Worm (Caenorhabditis elegans) whole organism, young adult: ENCODE results near the gene odd-1.

Source experiments
- F57C9.4 ChIP-seq: sonication (generic microtip); optimal IDR thresholded peaks from 2 replicates; lab custom pipeline; 2017; ENCODE audit warnings: mild to moderate bottlenecking, missing genetic modification characterization, missing compliant biosample characterization
- somi-1 ChIP-seq: fragments of 200-800 bp; sonication (Bioruptor generic); optimal IDR thresholded peaks from 2 replicates; lab custom pipeline; 2018; ENCODE audit warnings: mild to moderate bottlenecking, missing genetic modification characterization, missing compliant biosample characterization
- ztf-18 ChIP-seq: sonication (generic microtip); optimal IDR thresholded peaks from 2 replicates; lab custom pipeline; 2016; ENCODE audit warnings: missing genotype, mild to moderate bottlenecking, missing genetic modification characterization, missing compliant biosample characterization

- TF ChIP-seq ztf-18 (no peak), F57C9.4 (tag; lab: Kevin White, UChicago) (no peak), somi-1 (GFP tag; lab: Kevin White, UChicago) (no peak)
Measured at ce11 chrIII:7122860-7123259, 14.7 kb downstream of the odd-1 start, which contains the start of the genes B0280.9 and rpia-1.
